Fruit fly (Drosophila melanogaster) whole organism, wandering third instar larva: Measurements from ENCODE around the gene Polr2F.

Experiments used
- Abd-B ChIP-seq: fragments of >200 bp; optimal IDR thresholded peaks from 2 replicates; lab custom pipeline; 2017; ENCODE audit warnings: missing biosample characterization, missing genetic modification characterization
- CG32264 ChIP-seq: fragments of 200-800 bp; sonication (Bioruptor generic); optimal IDR thresholded peaks from 2 replicates; lab custom pipeline; 2016; ENCODE audit warnings: missing biosample characterization, missing genetic modification characterization
- CG9705 ChIP-seq: fragments of 200-800 bp; sonication (Bioruptor generic); optimal IDR thresholded peaks from 2 replicates; lab custom pipeline; 2018; ENCODE audit warnings: missing biosample characterization, mild to moderate bottlenecking, missing genetic modification characterization
- Dif ChIP-seq: fragments of 200-275, 200-300 bp; sonication (Bioruptor generic); optimal IDR thresholded peaks from 2 replicates; lab custom pipeline; 2018; ENCODE audit warnings: missing biosample characterization, missing genetic modification characterization; ENCODE audit not compliant: partially characterized antibody
- GATAd ChIP-seq: sonication (Bioruptor generic); optimal IDR thresholded peaks from 2 replicates; lab custom pipeline; 2016; ENCODE audit warnings: missing biosample characterization, missing genetic modification characterization
- Hnf4 ChIP-seq: fragments of 200-800 bp; sonication (Bioruptor generic); optimal IDR thresholded peaks from 2 replicates; lab custom pipeline; 2016; ENCODE audit warnings: missing biosample characterization, mild to moderate bottlenecking, missing genetic modification characterization
- Hr78 ChIP-seq: fragments of >200 bp; optimal IDR thresholded peaks from 2 replicates; lab custom pipeline; 2017; ENCODE audit warnings: missing biosample characterization, missing genetic modification characterization
- Hr83 ChIP-seq: fragments of 200-300 bp; sonication (Bioruptor generic); optimal IDR thresholded peaks from 2 replicates; lab custom pipeline; 2016; ENCODE audit warnings: missing biosample characterization, mild to moderate bottlenecking, missing genetic modification characterization, moderate library complexity; ENCODE audit not compliant: poor library complexity, severe bottlenecking
- Jra ChIP-seq: sonication (Bioruptor generic); optimal IDR thresholded peaks from 2 replicates; lab custom pipeline; 2016; ENCODE audit warnings: missing biosample characterization, missing genetic modification characterization
- Mio ChIP-seq: sonication (Bioruptor generic); optimal IDR thresholded peaks from 2 replicates; lab custom pipeline; 2016; ENCODE audit warnings: missing biosample characterization, missing genetic modification characterization
- Myc ChIP-seq: fragments of >200 bp; optimal IDR thresholded peaks from 2 replicates; lab custom pipeline; 2017
- N ChIP-seq: fragments of >200 bp; optimal IDR thresholded peaks from 2 replicates; lab custom pipeline; 2018; ENCODE audit warnings: missing biosample characterization, missing external identifiers, missing genetic modification characterization
- OdsH ChIP-seq: fragments of 200-800 bp; sonication (Bioruptor generic); optimal IDR thresholded peaks from 2 replicates; lab custom pipeline; 2016; ENCODE audit warnings: missing biosample characterization, mild to moderate bottlenecking, missing genetic modification characterization
- Rel ChIP-seq, 2 experiments: fragments of 200-800 bp; sonication (Bioruptor generic) in 1 of 2; optimal IDR thresholded peaks; 2 replicates in 1 of 2; 3 replicates in 1 of 2; lab custom pipeline; 2016 to 2019; ENCODE audit warnings: mild to moderate bottlenecking in 2 of 2, missing biosample characterization in 2 of 2, missing genetic modification characterization in 2 of 2, moderate library complexity in 1 of 2
- Sp1 ChIP-seq: fragments of 200-800 bp; sonication (Bioruptor generic); optimal IDR thresholded peaks from 3 replicates; lab custom pipeline; 2019; ENCODE audit warnings: missing biosample characterization, mild to moderate bottlenecking, missing genetic modification characterization, moderate library complexity
- Vsx2 ChIP-seq: fragments of 200-300, 225-300 bp; sonication (Bioruptor generic); optimal IDR thresholded peaks from 2 replicates; lab custom pipeline; 2018; ENCODE audit warnings: missing biosample characterization, missing genetic modification characterization; ENCODE audit not compliant: partially characterized antibody
- br ChIP-seq: fragments of 200-800 bp; sonication (Bioruptor generic); optimal IDR thresholded peaks from 2 replicates; lab custom pipeline; 2016; ENCODE audit warnings: missing biosample characterization, missing genetic modification characterization
- brk ChIP-seq: fragments of 200-800 bp; sonication (Bioruptor generic); optimal IDR thresholded peaks from 2 replicates; lab custom pipeline; 2016; ENCODE audit warnings: missing biosample characterization, mild to moderate bottlenecking, missing genetic modification characterization
- dsf ChIP-seq: sonication (Bioruptor generic); optimal IDR thresholded peaks from 2 replicates; lab custom pipeline; 2016; ENCODE audit warnings: missing biosample characterization, missing genetic modification characterization, borderline replicate concordance
- ey ChIP-seq: fragments of 200-800 bp; sonication (Bioruptor generic); optimal IDR thresholded peaks from 2 replicates; lab custom pipeline; 2016; ENCODE audit warnings: missing biosample characterization, missing genetic modification characterization
- foxo ChIP-seq, 2 experiments: fragments of 200-800 bp; sonication (Bioruptor generic); optimal IDR thresholded peaks; 2 replicates in 1 of 2; 3 replicates in 1 of 2; lab custom pipeline; 2016 to 2017; ENCODE audit warnings: missing biosample characterization in 2 of 2, missing genetic modification characterization in 2 of 2
- fru ChIP-seq: fragments of 200-800 bp; sonication (Bioruptor generic); optimal IDR thresholded peaks from 3 replicates; lab custom pipeline; 2016; ENCODE audit warnings: missing biosample characterization, mild to moderate bottlenecking, missing genetic modification characterization
- h ChIP-seq: fragments of 200-800 bp; sonication (Bioruptor generic); optimal IDR thresholded peaks from 3 replicates; lab custom pipeline; 2016; ENCODE audit warnings: missing biosample characterization, mild to moderate bottlenecking, missing genetic modification characterization
- jim ChIP-seq: fragments of 175-275, 200-325 bp; sonication (Bioruptor generic); optimal IDR thresholded peaks from 2 replicates; lab custom pipeline; 2016; ENCODE audit warnings: missing biosample characterization, mild to moderate bottlenecking, missing genetic modification characterization
- lola ChIP-seq: fragments of >200 bp; optimal IDR thresholded peaks from 2 replicates; lab custom pipeline; 2017; ENCODE audit warnings: missing biosample characterization, missing genetic modification characterization
- pan ChIP-seq: fragments of >200 bp; optimal IDR thresholded peaks from 2 replicates; lab custom pipeline; 2017
- psq ChIP-seq: fragments of 200-800 bp; sonication (Bioruptor generic); optimal IDR thresholded peaks from 3 replicates; lab custom pipeline; 2017; ENCODE audit warnings: missing biosample characterization, mild to moderate bottlenecking, missing genetic modification characterization, moderate library complexity
- sage ChIP-seq: fragments of 200-800 bp; sonication (Bioruptor generic); optimal IDR thresholded peaks from 2 replicates; lab custom pipeline; 2016; ENCODE audit warnings: missing biosample characterization, mild to moderate bottlenecking, missing genetic modification characterization
- sv ChIP-seq: fragments of 200-800 bp; sonication (Bioruptor generic); optimal IDR thresholded peaks from 3 replicates; lab custom pipeline; 2016; ENCODE audit warnings: missing biosample characterization, missing genetic modification characterization
- tai ChIP-seq: sonication (Bioruptor generic); optimal IDR thresholded peaks from 2 replicates; lab custom pipeline; 2016; ENCODE audit warnings: missing biosample characterization, missing genetic modification characterization
- usp ChIP-seq: fragments of >200 bp; optimal IDR thresholded peaks from 2 replicates; lab custom pipeline; 2017; ENCODE audit warnings: missing biosample characterization, missing genetic modification characterization
- woc ChIP-seq: sonication (Bioruptor generic); optimal IDR thresholded peaks from 2 replicates; lab custom pipeline; 2016; ENCODE audit warnings: missing biosample characterization, mild to moderate bottlenecking, missing genetic modification characterization

Polr2F gene

dm6 chr3R:5374720-5375119, 3.1 kb downstream of the Polr2F start, which contains the start of the genes hd and CG14667:
hd (minus strand) TSS chr3R:5374962.
CG14667 (plus strand) TSS chr3R:5375022.
- TF ChIP-seq woc (GFP tag; lab: Kevin White, UChicago) (no peak), Abd-B (GFP tag; lab: Kevin White, UChicago) (no peak), Rel (GFP tag; optimal IDR thresholded peaks at IDR 0.05; lab: Kevin White, UChicago) (no peak), Rel (tag; optimal IDR thresholded peaks at IDR 0.05; lab: Kevin White, UChicago) (no peak), N (GFP tag; lab: Kevin White, UChicago) (no peak), sv (GFP tag; lab: Kevin White, UChicago) (no peak), foxo (GFP tag; optimal IDR thresholded peaks at IDR 0.05; lab: Kevin White, UChicago) (no peak), Hr83 (no peak), brk (GFP tag; lab: Kevin White, UChicago) (no peak), Hr78 (GFP tag; lab: Kevin White, UChicago) (no peak)

dm6 chr3R:5376612-5377011, 5.0 kb downstream of the Polr2F start, which contains the start of gene 7B2:
7B2 (plus strand) TSS chr3R:5376780.
- TF ChIP-seq Abd-B (GFP tag; lab: Kevin White, UChicago) (no peak), Jra (GFP tag; lab: Kevin White, UChicago) (no peak), jim (no peak), Sp1 (no peak), CG32264 (GFP tag; lab: Kevin White, UChicago) (no peak), tai (GFP tag; lab: Kevin White, UChicago) (no peak), ey (GFP tag; lab: Kevin White, UChicago) (no peak), pan (lab: Kevin White, UChicago) (no peak), psq (no peak), Hnf4 (GFP tag; lab: Kevin White, UChicago) (no peak), N (GFP tag; lab: Kevin White, UChicago) (no peak), Mio (GFP tag; lab: Kevin White, UChicago) (no peak), usp (GFP tag; lab: Kevin White, UChicago) (no peak), Vsx2 (GFP tag; lab: Kevin White, UChicago) (no peak), dsf (GFP tag; lab: Kevin White, UChicago) (no peak), sage (GFP tag; lab: Kevin White, UChicago) (no peak)

- TF ChIP-seq fru (GFP tag; lab: Kevin White, UChicago) (peak; percentile 14), brk (GFP tag; lab: Kevin White, UChicago) (no peak), Mio (GFP tag; lab: Kevin White, UChicago) (no peak)
These were observed 14.2 kb downstream of the Polr2F start for dm6 chr3R:5385761-5386160.

dm6 chr3R:5387564-5387963, 16.0 kb downstream of the Polr2F start, which contains the start of gene CG14668:
CG14668 (minus strand) TSS chr3R:5387664.
- no peak for TF ChIP-seq br
- TF ChIP-seq lola (GFP tag; lab: Kevin White, UChicago) = no peak
- TF ChIP-seq CG9705 (GFP tag; lab: Kevin White, UChicago) = no peak
- TF ChIP-seq psq = no peak
- TF ChIP-seq ey (GFP tag; lab: Kevin White, UChicago) = no peak
- no peak for TF ChIP-seq N (GFP tag; lab: Kevin White, UChicago)
- TF ChIP-seq OdsH (GFP tag; lab: Kevin White, UChicago) = no peak
- TF ChIP-seq CG32264 (GFP tag; lab: Kevin White, UChicago) = no peak
- TF ChIP-seq sage (GFP tag; lab: Kevin White, UChicago) = no peak
- no peak for TF ChIP-seq Jra (GFP tag; lab: Kevin White, UChicago)
- no peak for TF ChIP-seq usp (GFP tag; lab: Kevin White, UChicago)
- no peak for TF ChIP-seq Mio (GFP tag; lab: Kevin White, UChicago)
- TF ChIP-seq Hr83 = no peak
- no peak for TF ChIP-seq foxo (GFP tag; optimal IDR thresholded peaks at IDR 0.05; lab: Kevin White, UChicago)
- no peak for TF ChIP-seq Abd-B (GFP tag; lab: Kevin White, UChicago)
- TF ChIP-seq Rel (GFP tag; optimal IDR thresholded peaks at IDR 0.05; lab: Kevin White, UChicago) = no peak
- no peak for TF ChIP-seq Rel (tag; optimal IDR thresholded peaks at IDR 0.05; lab: Kevin White, UChicago)
- no peak for TF ChIP-seq fru (GFP tag; lab: Kevin White, UChicago)
- no peak for TF ChIP-seq h (GFP tag; lab: Kevin White, UChicago)
- TF ChIP-seq, all 38 proteins: peak for 0

- no peak for TF ChIP-seq woc (GFP tag; lab: Kevin White, UChicago)
- no peak for TF ChIP-seq usp (GFP tag; lab: Kevin White, UChicago)
- no peak for TF ChIP-seq ey (GFP tag; lab: Kevin White, UChicago)
- TF ChIP-seq Hr78 (GFP tag; lab: Kevin White, UChicago) = no peak
- TF ChIP-seq lola (GFP tag; lab: Kevin White, UChicago) = no peak
- no peak for TF ChIP-seq Mio (GFP tag; lab: Kevin White, UChicago)
- TF ChIP-seq dsf (GFP tag; lab: Kevin White, UChicago) = no peak
- no peak for TF ChIP-seq GATAd (GFP tag; lab: Kevin White, UChicago)
- TF ChIP-seq sage (GFP tag; lab: Kevin White, UChicago) = no peak
- TF ChIP-seq psq = no peak
- TF ChIP-seq Rel (GFP tag; optimal IDR thresholded peaks at IDR 0.05; lab: Kevin White, UChicago) = no peak
- TF ChIP-seq Rel (tag; optimal IDR thresholded peaks at IDR 0.05; lab: Kevin White, UChicago) = no peak
- no peak for TF ChIP-seq jim
- no peak for TF ChIP-seq Myc (lab: Kevin White, UChicago)
- no peak for TF ChIP-seq Dif (GFP tag; lab: Kevin White, UChicago)
- TF ChIP-seq Jra (GFP tag; lab: Kevin White, UChicago) = no peak
- TF ChIP-seq CG32264 (GFP tag; lab: Kevin White, UChicago) = no peak
- no peak for TF ChIP-seq pan (lab: Kevin White, UChicago)
- no peak for TF ChIP-seq br
- no peak for TF ChIP-seq Abd-B (GFP tag; lab: Kevin White, UChicago)
- TF ChIP-seq N (GFP tag; lab: Kevin White, UChicago) = no peak
- TF ChIP-seq, all 38 proteins: peak for 0
These were observed 16.4 kb downstream of the Polr2F start for dm6 chr3R:5387996-5388395.
